Fruit fly (Drosophila melanogaster) whole organism, embryonic: ENCODE data around the gene CG46467.

Experiments used
- CG11504 ChIP-seq: fragments of 200-800 bp; sonication (Bioruptor generic); optimal IDR thresholded peaks from 3 replicates; lab custom pipeline; 2019; ENCODE audit warnings: missing biosample characterization, mild to moderate bottlenecking, missing genetic modification characterization, moderate library complexity
- CG11560 ChIP-seq: fragments of 200-800 bp; sonication (Bioruptor generic); IDR thresholded peaks from 3 replicates; pipeline ENCODE4 v1.3.6; 2022; ENCODE audit warnings: missing biosample characterization, missing genetic modification characterization
- CG12219 ChIP-seq: fragments of 200-800 bp; sonication (Bioruptor generic); optimal IDR thresholded peaks from 3 replicates; lab custom pipeline; 2018; ENCODE audit warnings: missing biosample characterization, mild to moderate bottlenecking, missing genetic modification characterization
- CG13624 ChIP-seq: fragments of 200-800 bp; sonication (Bioruptor generic); optimal IDR thresholded peaks from 2 replicates; lab custom pipeline; 2016; ENCODE audit warnings: missing biosample characterization, missing genetic modification characterization
- CG14965 ChIP-seq: fragments of 200-800 bp; sonication (Bioruptor generic); optimal IDR thresholded peaks from 2 replicates; lab custom pipeline; 2016; ENCODE audit warnings: missing biosample characterization, missing genetic modification characterization, borderline replicate concordance
- CG1603 ChIP-seq: fragments of 200-800 bp; sonication (Bioruptor generic); optimal IDR thresholded peaks from 2 replicates; lab custom pipeline; 2019; ENCODE audit warnings: missing biosample characterization, mild to moderate bottlenecking, missing genetic modification characterization, moderate library complexity
- CG1647 ChIP-seq: fragments of 200-800 bp; sonication (Bioruptor generic); optimal IDR thresholded peaks from 3 replicates; lab custom pipeline; 2016; ENCODE audit warnings: missing biosample characterization, missing genetic modification characterization
- CG16779 ChIP-seq: fragments of 200-800 bp; sonication (Bioruptor generic); IDR thresholded peaks from 2 replicates; pipeline ENCODE4 v1.3.6; 2022; ENCODE audit warnings: missing biosample characterization, missing genetic modification characterization
- CG2202 ChIP-seq: fragments of 200-800 bp; sonication (Bioruptor generic); optimal IDR thresholded peaks from 2 replicates; lab custom pipeline; 2018; ENCODE audit warnings: missing biosample characterization, mild to moderate bottlenecking, missing genetic modification characterization
- CG34376 ChIP-seq: fragments of 200-800 bp; sonication (Bioruptor generic); optimal IDR thresholded peaks from 2 replicates; lab custom pipeline; 2018; ENCODE audit warnings: missing biosample characterization, mild to moderate bottlenecking, missing genetic modification characterization
- CG5245 ChIP-seq: fragments of 200-800 bp; sonication (Bioruptor generic); optimal IDR thresholded peaks from 3 replicates; lab custom pipeline; 2016; ENCODE audit warnings: missing biosample characterization, missing genetic modification characterization
- CG7928 ChIP-seq: fragments of 200-800 bp; sonication (Bioruptor generic); optimal IDR thresholded peaks from 2 replicates; lab custom pipeline; 2017; ENCODE audit warnings: missing biosample characterization, mild to moderate bottlenecking, missing genetic modification characterization
- CG8359 ChIP-seq: fragments of 200-800 bp; sonication (Bioruptor generic); optimal IDR thresholded peaks from 2 replicates; lab custom pipeline; 2017; ENCODE audit warnings: missing biosample characterization, mild to moderate bottlenecking, missing genetic modification characterization, borderline replicate concordance
- CG8478 ChIP-seq: fragments of >200 bp; optimal IDR thresholded peaks from 2 replicates; lab custom pipeline; 2018
- CkIIα-i1 ChIP-seq: fragments of 200-800 bp; sonication (Bioruptor generic); IDR thresholded peaks from 2 replicates; pipeline ENCODE4 v1.3.6; 2022; ENCODE audit warnings: missing biosample characterization, missing genetic modification characterization
- D ChIP-seq, 2 experiments: fragments of 200-800 bp in 1 of 2; fragments of >200 bp in 1 of 2; sonication (Bioruptor generic) in 1 of 2; optimal IDR thresholded peaks; 2 replicates in 1 of 2; 3 replicates in 1 of 2; lab custom pipeline; 2017; ENCODE audit warnings: mild to moderate bottlenecking in 1 of 2, missing biosample characterization in 1 of 2, missing genetic modification characterization in 1 of 2, missing genetic modification reagents in 1 of 2
- Deaf1 ChIP-seq: fragments of 200-800 bp; optimal IDR thresholded peaks from 3 replicates; lab custom pipeline; 2019; ENCODE audit warnings: missing biosample characterization, mild to moderate bottlenecking, missing genetic modification characterization, moderate library complexity
- Dip2 ChIP-seq: fragments of 200-800 bp; sonication (Bioruptor generic); IDR thresholded peaks from 2 replicates; pipeline ENCODE4 v1.3.6; 2022; ENCODE audit warnings: missing biosample characterization, missing genetic modification characterization
- Drgx ChIP-seq: fragments of 200-800 bp; sonication (Bioruptor generic); IDR thresholded peaks from 2 replicates; pipeline ENCODE4 v1.3.6; 2022; ENCODE audit warnings: missing biosample characterization, missing genetic modification characterization
- Ets65A ChIP-seq: fragments of 200-800 bp; sonication (Bioruptor generic); peaks from one replicate; lab custom pipeline; 2016; ENCODE audit warnings: missing biosample characterization, missing genetic modification characterization
- Pdp1 ChIP-seq, 2 experiments: fragments of 200-800 bp; sonication (Bioruptor generic); optimal IDR thresholded peaks; 3 replicates each; lab custom pipeline; 2016; ENCODE audit warnings: missing biosample characterization in 2 of 2, missing genetic modification characterization in 2 of 2, mild to moderate bottlenecking in 1 of 2, moderate library complexity in 1 of 2
- Spps ChIP-seq: fragments of 200-800 bp; sonication (Bioruptor generic); optimal IDR thresholded peaks from 2 replicates; lab custom pipeline; 2018; ENCODE audit warnings: missing biosample characterization, mild to moderate bottlenecking, missing genetic modification characterization
- bowl ChIP-seq: fragments of 200-800 bp; sonication (Bioruptor generic); IDR thresholded peaks from 2 replicates; pipeline ENCODE4 v1.3.6; 2022; ENCODE audit warnings: missing biosample characterization, missing genetic modification characterization
- bsh ChIP-seq, 2 experiments: fragments of 200-800 bp; sonication (Bioruptor generic); optimal IDR thresholded peaks; 2 replicates each; lab custom pipeline; 2017 to 2018; ENCODE audit warnings: mild to moderate bottlenecking in 2 of 2, missing biosample characterization in 2 of 2, missing genetic modification characterization in 2 of 2, moderate library complexity in 1 of 2
- chn ChIP-seq: fragments of 200-800 bp; sonication (Bioruptor generic); optimal IDR thresholded peaks from 2 replicates; lab custom pipeline; 2016; ENCODE audit warnings: missing biosample characterization, missing genetic modification characterization
- crol ChIP-seq: fragments of 200-800 bp; sonication (Bioruptor generic); IDR thresholded peaks from 2 replicates; pipeline ENCODE4 v1.3.6; 2022; ENCODE audit warnings: missing biosample characterization, missing genetic modification characterization
- exex ChIP-seq: fragments of 200-800 bp; sonication (Bioruptor generic); optimal IDR thresholded peaks from 4 replicates; lab custom pipeline; 2018; ENCODE audit warnings: missing biosample characterization, mild to moderate bottlenecking, missing genetic modification characterization, moderate library complexity
- gsb-n ChIP-seq: fragments of 200-800 bp; sonication (Bioruptor generic); optimal IDR thresholded peaks from 3 replicates; lab custom pipeline; 2018; ENCODE audit warnings: missing biosample characterization, mild to moderate bottlenecking, missing genetic modification characterization
- lbe ChIP-seq: fragments of 200-800 bp; sonication (Bioruptor generic); optimal IDR thresholded peaks from 2 replicates; lab custom pipeline; 2016; ENCODE audit warnings: missing biosample characterization, mild to moderate bottlenecking, missing genetic modification characterization
- nom ChIP-seq: fragments of 200-800 bp; sonication (Bioruptor generic); optimal IDR thresholded peaks from 2 replicates; lab custom pipeline; 2017; ENCODE audit warnings: missing biosample characterization, missing genetic modification characterization, mild to moderate bottlenecking, moderate library complexity, missing genetic modification reagents
- pros ChIP-seq: fragments of 200-800 bp; sonication (Bioruptor generic); optimal IDR thresholded peaks from 3 replicates; lab custom pipeline; 2019; ENCODE audit warnings: missing biosample characterization, mild to moderate bottlenecking, missing genetic modification characterization, moderate library complexity
- row ChIP-seq: fragments of 200-800 bp; sonication (Bioruptor generic); IDR thresholded peaks from 3 replicates; pipeline ENCODE4 v1.3.6; 2022; ENCODE audit warnings: missing biosample characterization, missing genetic modification characterization
- sens ChIP-seq: fragments of 200-800 bp; sonication (Bioruptor generic); peaks from one replicate; lab custom pipeline; 2016; ENCODE audit warnings: missing biosample characterization, missing genetic modification characterization
- sob ChIP-seq: fragments of 200-800 bp; sonication (Bioruptor generic); IDR thresholded peaks from 2 replicates; pipeline ENCODE4 v1.3.6; 2022; ENCODE audit warnings: missing biosample characterization, missing genetic modification characterization
- sqz ChIP-seq: fragments of 200-800 bp; sonication (Bioruptor generic); optimal IDR thresholded peaks from 3 replicates; lab custom pipeline; 2018; ENCODE audit warnings: missing biosample characterization, mild to moderate bottlenecking, missing genetic modification characterization
- stc ChIP-seq: fragments of 200-800 bp; sonication (Bioruptor generic); IDR thresholded peaks from 2 replicates; pipeline ENCODE4 v1.3.6; 2022; ENCODE audit warnings: missing biosample characterization, missing genetic modification characterization

CG46467 gene

dm6 chr3R:9961163-9962072 is 86.9 kb downstream of the CG46467 start:
- TF ChIP-seq exex (tag; lab: Kevin White, UChicago) = no peak
- peak; percentile 91 for TF ChIP-seq Drgx
- TF ChIP-seq Pdp1 (GFP tag; optimal IDR thresholded peaks at IDR 0.05; lab: Kevin White, UChicago) = peak in 1 of 2 experiments; percentile 69
- TF ChIP-seq lbe = peak; percentile 16
- TF ChIP-seq CG11504 (tag; lab: Kevin White, UChicago) = peak; percentile 39
- peak in 1 of 2 experiments; percentile 90 for TF ChIP-seq bsh (GFP tag; optimal IDR thresholded peaks at IDR 0.05; lab: Kevin White, UChicago)

DNA sequence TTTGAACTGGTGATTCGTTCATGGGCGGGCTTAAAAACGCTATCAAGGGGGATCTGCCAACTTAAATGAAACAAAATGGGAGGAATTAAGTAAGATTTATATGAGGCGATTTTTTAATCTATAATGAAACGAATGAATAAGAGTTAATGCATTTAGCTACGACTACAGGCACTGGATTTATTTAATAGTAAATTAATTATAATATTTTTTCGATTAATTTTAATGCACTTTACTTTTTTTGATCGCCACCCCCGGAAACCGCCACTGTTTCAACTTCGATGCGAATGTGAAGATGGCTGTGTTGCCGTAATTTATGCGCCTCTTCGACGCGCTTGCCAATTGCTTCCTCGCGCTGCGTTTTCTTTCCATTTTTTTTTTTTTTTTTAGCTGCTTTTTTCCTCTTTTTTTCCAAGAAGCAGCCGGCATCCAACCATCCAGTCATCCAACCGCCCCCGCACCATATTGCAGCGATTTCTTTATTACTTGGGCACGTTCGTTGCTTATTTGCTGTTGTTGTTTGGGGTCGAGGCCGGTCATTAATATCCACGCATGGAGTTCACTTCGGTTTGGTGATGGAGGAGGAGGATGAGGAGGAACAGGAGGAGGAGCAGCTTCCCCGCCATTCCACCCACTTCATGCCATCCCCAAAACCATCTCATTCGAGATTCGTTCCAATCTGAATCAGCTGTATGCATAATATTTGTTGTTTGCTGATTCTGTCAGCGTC is 88.9 kb downstream of the CG46467 start:
- TF ChIP-seq stc (GFP tag; lab: Robert Waterston, UW) (no peak), Ets65A (GFP tag; lab: Kevin White, UChicago) (peak; percentile 26), bsh (GFP tag; optimal IDR thresholded peaks at IDR 0.05; lab: Kevin White, UChicago) (peak in 1 of 2 experiments; percentile 62), CG5245 (GFP tag; lab: Kevin White, UChicago) (no peak), nom (GFP tag; lab: Kevin White, UChicago) (peak; percentile 85)

DNA sequence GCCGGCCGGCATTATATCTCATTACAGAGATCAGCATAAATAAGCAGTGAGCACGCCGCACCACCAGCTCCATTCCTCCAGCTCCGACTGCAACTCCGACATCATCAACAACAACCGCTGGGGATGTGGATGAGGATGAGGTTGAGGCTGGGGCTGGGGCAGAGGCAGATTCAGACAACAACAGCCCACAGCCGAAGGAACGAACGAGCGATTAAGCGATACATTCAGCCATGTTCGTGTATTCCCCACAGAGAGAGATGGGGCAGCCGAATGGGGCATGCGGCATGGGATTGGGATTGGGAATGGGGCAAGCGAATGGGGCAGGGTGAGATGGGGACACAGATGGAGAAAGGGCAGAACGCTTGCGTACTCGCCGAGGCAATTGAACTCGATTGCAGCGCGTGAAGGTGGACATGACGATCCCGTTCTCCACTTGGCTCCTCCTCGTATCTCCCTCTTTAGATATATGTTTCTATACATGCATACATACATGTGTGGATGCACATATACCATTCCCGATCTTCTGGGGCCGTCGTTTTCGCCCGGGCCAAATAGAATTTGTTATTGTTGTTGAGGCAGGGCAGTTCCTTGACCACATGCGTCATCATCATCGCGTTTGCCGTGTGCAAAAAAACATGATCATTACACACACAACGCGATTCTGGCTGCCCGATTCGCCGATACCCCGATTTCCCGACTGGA is 90.3 kb downstream of the CG46467 start:
- TF ChIP-seq chn (GFP tag; lab: Kevin White, UChicago) = no peak
- TF ChIP-seq CG14965 = no peak
- TF ChIP-seq CG8359 (GFP tag; lab: Kevin White, UChicago) = no peak
- TF ChIP-seq CkIIα-i1 (GFP tag; lab: Robert Waterston, UW) = no peak
- no peak for TF ChIP-seq CG34376 (GFP tag; lab: Kevin White, UChicago)
- TF ChIP-seq gsb-n (tag; lab: Kevin White, UChicago) = no peak
- TF ChIP-seq D (optimal IDR thresholded peaks at IDR 0.05; lab: Kevin White, UChicago) = no peak
- no peak for TF ChIP-seq D (GFP tag; optimal IDR thresholded peaks at IDR 0.05; lab: Kevin White, UChicago)
- no peak for TF ChIP-seq pros (GFP tag; lab: Kevin White, UChicago)
- TF ChIP-seq row = no peak
- no peak for TF ChIP-seq stc (GFP tag; lab: Robert Waterston, UW)
- TF ChIP-seq CG2202 (tag; lab: Kevin White, UChicago) = no peak
- no peak for TF ChIP-seq CG1603 (tag; lab: Kevin White, UChicago)
- peak; percentile 56 for TF ChIP-seq Deaf1
- TF ChIP-seq crol = no peak
- no peak for TF ChIP-seq Dip2
- peak; percentile 12 for TF ChIP-seq CG8478 (lab: Kevin White, UChicago)
- TF ChIP-seq CG11560 (tag; lab: Robert Waterston, UW) = 0 out of 3 replicates have a peak, but pooled peaks have one; percentile 9

DNA sequence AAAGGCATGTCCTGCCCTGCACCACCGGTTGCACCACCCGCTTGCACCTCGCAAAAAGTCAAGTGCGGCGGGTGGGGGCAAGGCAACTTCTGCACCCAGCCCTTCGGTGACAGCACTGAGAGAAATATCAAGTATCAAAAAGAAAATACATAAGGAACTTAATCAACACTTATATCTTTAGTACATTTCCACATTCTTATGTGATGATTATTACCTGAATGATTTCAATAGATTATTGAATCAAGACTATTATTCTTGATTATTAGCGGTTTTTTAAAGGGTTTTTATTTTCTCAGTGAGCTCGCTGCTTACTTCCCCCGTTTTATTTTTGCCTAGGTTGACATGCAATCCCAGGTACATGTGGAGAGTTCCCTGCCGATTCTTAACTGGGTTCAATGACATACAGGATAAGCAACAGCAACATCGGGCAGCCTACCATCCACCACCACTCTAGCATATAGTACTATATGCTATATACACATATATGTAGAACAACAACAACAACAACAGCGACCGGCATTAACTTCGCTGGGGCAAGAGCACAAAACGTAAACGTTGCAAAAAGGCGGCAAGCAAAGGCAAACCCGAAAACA is 91.7 kb downstream of the CG46467 start:
- TF ChIP-seq CG12219 (GFP tag; lab: Kevin White, UChicago) (no peak), bowl (GFP tag; lab: Robert Waterston, UW) (no peak), CG13624 (GFP tag; lab: Kevin White, UChicago) (no peak), CG1647 (no peak), sens (GFP tag; lab: Kevin White, UChicago) (peak; percentile 66), nom (GFP tag; lab: Kevin White, UChicago) (peak; percentile 56), sob (GFP tag; lab: Robert Waterston, UW) (no peak), CG7928 (GFP tag; lab: Kevin White, UChicago) (no peak), Drgx (0 out of 2 replicates have a peak, but pooled peaks have one; percentile 21), bsh (GFP tag; optimal IDR thresholded peaks at IDR 0.05; lab: Kevin White, UChicago) (peak in 1 of 2 experiments; percentile 43), CG16779 (GFP tag; lab: Robert Waterston, UW) (no peak), Spps (tag; lab: Kevin White, UChicago) (no peak), sqz (GFP tag; lab: Kevin White, UChicago) (no peak)
